Worm (Caenorhabditis elegans): ENCODE measurements around the gene chil-7.

DNA sequence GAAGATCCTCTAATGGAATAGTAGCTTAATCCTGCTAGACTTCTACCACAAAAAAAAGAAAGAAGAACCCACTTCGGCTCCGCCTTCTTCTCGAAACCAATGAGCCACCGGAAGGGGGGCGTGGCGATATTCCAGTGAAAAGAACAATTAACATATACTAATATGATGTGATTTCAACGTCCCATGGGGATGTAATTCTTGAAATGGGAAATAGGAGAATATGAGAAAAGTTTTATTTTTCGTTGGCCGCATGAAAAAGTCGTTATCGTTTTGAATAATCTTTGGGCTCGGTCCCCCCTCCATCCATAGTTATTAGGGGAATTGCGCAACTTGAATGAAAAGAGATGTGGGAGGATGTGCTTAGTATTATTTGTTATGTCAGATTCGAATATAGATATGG is 29.3 kb upstream of the chil-7 start, which contains the start of gene unc-4:
- TF ChIP-seq klf-2 (GFP tag; conservative IDR thresholded peaks at IDR 0.05): no peak
- TF ChIP-seq tab-1 (GFP tag; IDR thresholded peaks at IDR 0.05): no peak

All from whole organism, midembryonic.